Worm (Caenorhabditis elegans) whole organism, L4 larva: ENCODE results near the gene ZK418.5.

ENCODE experiments used
- F37D6.2 ChIP-seq: sonication (generic microtip); optimal IDR thresholded peaks from 2 replicates; lab custom pipeline; 2016; ENCODE audit warnings: mild to moderate bottlenecking, missing genetic modification characterization, missing compliant biosample characterization
- F44E2.7 ChIP-seq: fragments of 200-800 bp; sonication (Bioruptor generic); IDR thresholded peaks from 2 replicates; pipeline ENCODE4 v2.1.2; 2022; ENCODE audit warnings: missing genetic modification characterization, missing compliant biosample characterization
- R02D3.7 ChIP-seq: fragments of 150-350 bp; sonication (generic microtip); optimal IDR thresholded peaks from 3 replicates; lab custom pipeline; 2014; ENCODE audit warnings: missing biosample characterization, missing genetic modification characterization
- aha-1 ChIP-seq: fragments of 150-350 bp; peaks from one replicate; lab custom pipeline; 2014; ENCODE audit warnings: missing biosample characterization, missing genetic modification characterization
- ama-1 ChIP-seq: fragments of 150-350 bp; optimal IDR thresholded peaks from 2 replicates; lab custom pipeline; 2014; ENCODE audit warnings: inconsistent platforms, mixed read lengths
- ceh-28 ChIP-seq: fragments of 150-350 bp; optimal IDR thresholded peaks from 2 replicates; lab custom pipeline; 2014; ENCODE audit warnings: missing biosample characterization, missing genetic modification reagents, missing genetic modification characterization
- dmd-6 ChIP-seq: fragments of 200-800 bp; sonication (Bioruptor generic); IDR thresholded peaks from 2 replicates; pipeline ENCODE4 v1.3.6; 2022; ENCODE audit warnings: missing genetic modification reagents, missing genetic modification characterization, missing compliant biosample characterization
- dpl-1 ChIP-seq: fragments of 150-350 bp; optimal IDR thresholded peaks from 2 replicates; lab custom pipeline; 2014; ENCODE audit warnings: missing biosample characterization, missing genetic modification reagents, missing genetic modification characterization
- dve-1 ChIP-seq: sonication (generic microtip); optimal IDR thresholded peaks from 2 replicates; lab custom pipeline; 2017; ENCODE audit warnings: antibody characterized with exemption, mild to moderate bottlenecking, missing genetic modification characterization, missing compliant biosample characterization; ENCODE audit not compliant: insufficient read depth
- egl-43 ChIP-seq: fragments of 200-800 bp; sonication (Bioruptor generic); IDR thresholded peaks from 2 replicates; pipeline ENCODE4 v1.3.6; 2022; ENCODE audit warnings: missing genetic modification reagents, missing genetic modification characterization, missing compliant biosample characterization
- hif-1 ChIP-seq, 2 experiments: sonication (generic microtip); optimal IDR thresholded peaks; 2 replicates each; lab custom pipeline; 2016 to 2017; ENCODE audit warnings: missing compliant biosample characterization in 2 of 2, missing genetic modification characterization in 2 of 2, missing genetic modification reagents in 2 of 2, missing genotype in 2 of 2, mild to moderate bottlenecking in 1 of 2
- hlh-30 ChIP-seq: sonication (generic microtip); optimal IDR thresholded peaks from 2 replicates; lab custom pipeline; 2017; ENCODE audit warnings: antibody characterized with exemption, mild to moderate bottlenecking, missing genetic modification characterization, missing compliant biosample characterization; ENCODE audit not compliant: insufficient read depth
- lin-13 ChIP-seq: fragments of 150-350 bp; optimal IDR thresholded peaks from 2 replicates; lab custom pipeline; 2014; ENCODE audit warnings: missing biosample characterization, missing genetic modification reagents, missing genetic modification characterization
- lin-29 ChIP-seq: fragments of 200-800 bp; sonication (Bioruptor generic); IDR thresholded peaks from 2 replicates; pipeline ENCODE4 v1.3.6; 2022; ENCODE audit warnings: missing genetic modification reagents, missing genetic modification characterization, missing compliant biosample characterization
- lir-3 ChIP-seq: sonication (generic microtip); optimal IDR thresholded peaks from 2 replicates; lab custom pipeline; 2016; ENCODE audit warnings: mild to moderate bottlenecking, missing genetic modification characterization, missing compliant biosample characterization
- lsy-2 ChIP-seq, 2 experiments: fragments of 150-350 bp in 1 of 2; sonication (generic microtip) in 1 of 2; optimal IDR thresholded peaks; 2 replicates each; lab custom pipeline; 2014 to 2017; ENCODE audit warnings: missing biosample characterization in 2 of 2, missing genetic modification characterization in 2 of 2
- madf-9 ChIP-seq: fragments of 200-800 bp; sonication (Bioruptor generic); conservative IDR thresholded peaks from 2 replicates; pipeline ENCODE4 v1.3.6; 2022; ENCODE audit warnings: missing genetic modification reagents, missing genetic modification characterization, missing compliant biosample characterization
- mes-2 ChIP-seq: sonication (generic microtip); optimal IDR thresholded peaks from 2 replicates; lab custom pipeline; 2016; ENCODE audit warnings: missing genotype, mild to moderate bottlenecking, missing genetic modification characterization, missing compliant biosample characterization; ENCODE audit not compliant: poor library complexity, severe bottlenecking
- mxl-3 ChIP-seq: fragments of 200-800 bp; sonication (Bioruptor generic); optimal IDR thresholded peaks from 2 replicates; lab custom pipeline; 2018; ENCODE audit warnings: mild to moderate bottlenecking, missing genetic modification characterization, missing compliant biosample characterization
- nhr-10 ChIP-seq: fragments of 150-350 bp; optimal IDR thresholded peaks from 2 replicates; lab custom pipeline; 2014; ENCODE audit warnings: missing biosample characterization, missing genetic modification characterization
- nhr-11 ChIP-seq: fragments of 150-350 bp; optimal IDR thresholded peaks from 2 replicates; lab custom pipeline; 2014; ENCODE audit warnings: missing biosample characterization, missing genetic modification characterization
- nhr-111 ChIP-seq: fragments of 200-800 bp; sonication (Bioruptor generic); optimal IDR thresholded peaks from 2 replicates; lab custom pipeline; 2018; ENCODE audit warnings: mild to moderate bottlenecking, missing genetic modification characterization, missing compliant biosample characterization
- nhr-28 ChIP-seq: fragments of 150-350 bp; optimal IDR thresholded peaks from 2 replicates; lab custom pipeline; 2014; ENCODE audit warnings: missing biosample characterization, missing genetic modification characterization
- nhr-77 ChIP-seq: fragments of 150-350 bp; optimal IDR thresholded peaks from 2 replicates; lab custom pipeline; 2014; ENCODE audit warnings: missing biosample characterization, missing genetic modification characterization
- pha-4 ChIP-seq, 2 experiments: fragments of 150-350 bp in 1 of 2; fragments of 200-800 bp in 1 of 2; sonication (Bioruptor generic) in 1 of 2; IDR thresholded peaks in 1 of 2; optimal IDR thresholded peaks in 1 of 2; 2 replicates each; pipeline versions ENCODE4 v1.3.6 to Lab custom; 2014 to 2022; ENCODE audit warnings: missing genetic modification characterization in 2 of 2, missing genetic modification reagents in 2 of 2, missing biosample characterization in 1 of 2, missing compliant biosample characterization in 1 of 2
- php-3 ChIP-seq: fragments of 200-800 bp; sonication (Bioruptor generic); IDR thresholded peaks from 2 replicates; pipeline ENCODE4 v1.3.6; 2022; ENCODE audit warnings: missing genetic modification reagents, missing genetic modification characterization, missing compliant biosample characterization
- rbr-2 ChIP-seq: sonication (generic microtip); optimal IDR thresholded peaks from 2 replicates; lab custom pipeline; 2016; ENCODE audit warnings: missing genotype, missing genetic modification characterization, missing compliant biosample characterization
- sdz-12 ChIP-seq: fragments of 200-800 bp; sonication (Bioruptor generic); optimal IDR thresholded peaks from 2 replicates; lab custom pipeline; 2018; ENCODE audit warnings: mild to moderate bottlenecking, missing genetic modification characterization, missing compliant biosample characterization
- set-16 ChIP-seq: fragments of 200-800 bp; sonication (Bioruptor generic); IDR thresholded peaks from 2 replicates; pipeline ENCODE4 v1.3.6; 2022; ENCODE audit warnings: missing genetic modification reagents, missing genetic modification characterization, missing compliant biosample characterization
- snpc-1.2 ChIP-seq: fragments of 200-800 bp; sonication (Bioruptor generic); IDR thresholded peaks from 2 replicates; pipeline ENCODE4 v1.3.6; 2022; ENCODE audit warnings: missing genetic modification reagents, missing genetic modification characterization, missing compliant biosample characterization
- spr-1 ChIP-seq: sonication (generic microtip); optimal IDR thresholded peaks from 2 replicates; lab custom pipeline; 2016; ENCODE audit warnings: mild to moderate bottlenecking, missing genetic modification characterization, missing compliant biosample characterization
- tag-97 ChIP-seq: fragments of 200-800 bp; sonication (Bioruptor generic); IDR thresholded peaks from 2 replicates; pipeline ENCODE4 v1.3.6; 2022; ENCODE audit warnings: missing genetic modification characterization, missing compliant biosample characterization
- unc-130 ChIP-seq: sonication (generic microtip); optimal IDR thresholded peaks from 2 replicates; lab custom pipeline; 2016; ENCODE audit warnings: missing genetic modification reagents, missing genetic modification characterization, missing compliant biosample characterization
- vab-7 ChIP-seq: fragments of 200-800 bp; sonication (Bioruptor generic); IDR thresholded peaks from 2 replicates; pipeline ENCODE4 v1.3.6; 2022; ENCODE audit warnings: missing genetic modification reagents, missing genetic modification characterization, missing compliant biosample characterization
- zag-1 ChIP-seq: fragments of 150-350 bp; optimal IDR thresholded peaks from 2 replicates; lab custom pipeline; 2014; ENCODE audit warnings: missing biosample characterization, missing genetic modification characterization
- zip-11 ChIP-seq: fragments of 200-800 bp; sonication (Bioruptor generic); IDR thresholded peaks from 2 replicates; pipeline ENCODE4 v1.3.6; 2022; ENCODE audit warnings: missing genetic modification characterization, missing compliant biosample characterization
- zip-2 ChIP-seq: fragments of 150-350 bp; optimal IDR thresholded peaks from 2 replicates; lab custom pipeline; 2014; ENCODE audit warnings: missing biosample characterization, missing genetic modification characterization

ZK418.5 gene

ce11 chrIII:7096481-7096880 is 22.8 kb upstream of the ZK418.5 start:
- TF ChIP-seq dmd-6 (GFP tag; lab: Robert Waterston, UW), result no peak
- peak; percentile 96 for TF ChIP-seq aha-1 (tag; lab: Kevin White, UChicago)

ce11 chrIII:7095156-7095555 is 21.5 kb upstream of the ZK418.5 start, which contains the start of gene nhr-9:
TSS of gene nhr-9 (plus strand) at chrIII:7095462.
- no peak for TF ChIP-seq zip-2 (tag; lab: Kevin White, UChicago)
- no peak for TF ChIP-seq egl-43 (GFP tag; lab: Robert Waterston, UW)
- no peak for TF ChIP-seq tag-97 (GFP tag; lab: Robert Waterston, UW)
- TF ChIP-seq lin-29 (GFP tag; lab: Robert Waterston, UW), result no peak
- TF ChIP-seq lir-3, result no peak
- no peak for TF ChIP-seq vab-7
- no peak for TF ChIP-seq zip-11
- no peak for TF ChIP-seq sdz-12 (GFP tag; lab: Kevin White, UChicago)
- TF ChIP-seq set-16 (GFP tag; lab: Robert Waterston, UW), result no peak
- TF ChIP-seq spr-1 (tag; lab: Kevin White, UChicago), result no peak
- TF ChIP-seq pha-4 (GFP tag; IDR thresholded peaks at IDR 0.05; lab: Robert Waterston, UW), result no peak
- TF ChIP-seq pha-4 (tag; optimal IDR thresholded peaks at IDR 0.05; lab: Kevin White, UChicago), result no peak
- TF ChIP-seq php-3, result no peak
- no peak for TF ChIP-seq zag-1 (tag; lab: Kevin White, UChicago)
- TF ChIP-seq nhr-111, result no peak
- TF ChIP-seq aha-1 (tag; lab: Kevin White, UChicago), result no peak

- TF ChIP-seq aha-1 (tag; lab: Kevin White, UChicago) (peak; percentile 57), nhr-28 (tag; lab: Kevin White, UChicago) (no peak), vab-7 (no peak)
Observed at ce11 chrIII:7091042-7091441, 17.4 kb upstream of the ZK418.5 start, which contains the start of gene ZK418.2. TSS of gene ZK418.2 (plus strand) at chrIII:7091342.

ce11 chrIII:7090545-7090944 is 16.9 kb upstream of the ZK418.5 start, which contains the start of gene ZK418.10:
TSS of gene ZK418.10 (minus strand) at chrIII:7090692.
- TF ChIP-seq nhr-11 (tag; lab: Kevin White, UChicago) (peak; percentile 13), php-3 (no peak)
- TF ChIP-seq, all 104 proteins: peak for 1

ce11 chrIII:7087691-7088323 is 14.2 kb upstream of the ZK418.5 start, which contains the start of gene fubl-2:
TSS of gene fubl-2 (minus strand) at chrIII:7087741.
- no peak for TF ChIP-seq R02D3.7 (tag; lab: Kevin White, UChicago)
- peak; percentile 27; the same call in 1 of the 2 replicates for TF ChIP-seq dmd-6 (GFP tag; lab: Robert Waterston, UW)
- peak; percentile 42 for TF ChIP-seq rbr-2 (tag; lab: Kevin White, UChicago)
- TF ChIP-seq mxl-3, result peak; percentile 33
- no peak for TF ChIP-seq F37D6.2
- TF ChIP-seq madf-9 (GFP tag; lab: Robert Waterston, UW), result no peak
- peak in 1 of 2 experiments; percentile 88 for TF ChIP-seq hif-1 (tag; optimal IDR thresholded peaks at IDR 0.05; lab: Kevin White, UChicago)
- TF ChIP-seq nhr-11 (tag; lab: Kevin White, UChicago), result peak; percentile 6
- peak; percentile 26 for TF ChIP-seq nhr-28 (tag; lab: Kevin White, UChicago)
- peak; percentile 49 for TF ChIP-seq hlh-30 (tag; lab: Kevin White, UChicago)
- peak; percentile 44 for TF ChIP-seq lin-13 (GFP tag; lab: Kevin White, UChicago)
- TF ChIP-seq snpc-1.2 (GFP tag; lab: Robert Waterston, UW), result no peak
- TF ChIP-seq ceh-28 (tag; lab: Kevin White, UChicago), result peak; percentile 18
- peak; percentile 18 for TF ChIP-seq nhr-77 (tag; lab: Kevin White, UChicago)
- no peak for TF ChIP-seq dve-1 (tag; lab: Kevin White, UChicago)
- TF ChIP-seq nhr-10 (tag; lab: Kevin White, UChicago), result no peak
- TF ChIP-seq ama-1, result no peak
- peak; percentile 22 to 89 for TF ChIP-seq lsy-2 (tag; optimal IDR thresholded peaks at IDR 0.05; lab: Kevin White, UChicago)
- peak; percentile 98 for TF ChIP-seq mes-2 (tag; lab: Kevin White, UChicago)
- peak; percentile 79 for TF ChIP-seq unc-130 (GFP tag; lab: Kevin White, UChicago)
- peak; percentile 73 for TF ChIP-seq dpl-1 (GFP tag; lab: Kevin White, UChicago)
- TF ChIP-seq F44E2.7 (GFP tag; lab: Robert Waterston, UW), result no peak
